Worm (Caenorhabditis elegans) whole organism, midembryonic: ENCODE data around the gene otub-1.
"Not testable (repeated sequence)": the region's sequence is repeated elsewhere in the genome, so short reads cannot be mapped to it uniquely, and the experiment has no call there.

Source experiments
- flt-1 ChIP-seq: fragments of 200-800 bp; sonication (Bioruptor generic); IDR thresholded peaks from 2 replicates; pipeline ENCODE4 v1.3.6; 2022; ENCODE audit warnings: missing genetic modification characterization, missing compliant biosample characterization
- klf-2 ChIP-seq: fragments of 200-800 bp; sonication (Bioruptor generic); conservative IDR thresholded peaks from 2 replicates; pipeline ENCODE4 v1.3.6; 2022; ENCODE audit warnings: missing genetic modification reagents, missing genetic modification characterization, missing compliant biosample characterization
- med-1 ChIP-seq: sonication (generic microtip); optimal IDR thresholded peaks from 2 replicates; lab custom pipeline; 2017; ENCODE audit warnings: missing genetic modification characterization, mild to moderate bottlenecking, missing compliant biosample characterization, antibody characterized with exemption, missing genetic modification reagents; ENCODE audit not compliant: insufficient read depth
- ref-1 ChIP-seq: fragments of 200-800 bp; sonication (Bioruptor generic); conservative IDR thresholded peaks from 2 replicates; pipeline ENCODE4 v1.3.6; 2022; ENCODE audit warnings: missing genetic modification reagents, missing genetic modification characterization, missing compliant biosample characterization
- tab-1 ChIP-seq: fragments of 200-800 bp; sonication (Bioruptor generic); IDR thresholded peaks from 2 replicates; pipeline ENCODE4 v1.3.6; 2022; ENCODE audit warnings: missing genetic modification characterization, missing compliant biosample characterization
- ztf-23 ChIP-seq: fragments of 200-800 bp; sonication (Bioruptor generic); IDR thresholded peaks from 2 replicates; pipeline ENCODE4 v1.3.6; 2022; ENCODE audit warnings: missing genetic modification reagents, missing genetic modification characterization, missing compliant biosample characterization
- ztf-29 ChIP-seq: fragments of 200-800 bp; sonication (Bioruptor generic); IDR thresholded peaks from 2 replicates; pipeline ENCODE4 v1.3.6; 2022; ENCODE audit warnings: missing genetic modification reagents, missing genetic modification characterization, missing compliant biosample characterization

ce11 chrV:15115968-15116367, 49.9 kb downstream of the otub-1 start, which contains the start of gene T01G5.8:
- not testable (repeated sequence) for TF ChIP-seq flt-1 (GFP tag; lab: Robert Waterston, UW); ztf-23 (GFP tag; lab: Robert Waterston, UW); ref-1; klf-2 (GFP tag; lab: Robert Waterston, UW); ztf-29; tab-1 (GFP tag; lab: Robert Waterston, UW); med-1 (GFP tag; lab: Kevin White, UChicago)
